Worm (Caenorhabditis elegans) whole organism, L4/young adult: ENCODE measurements around the gene ubc-15.

Experiments used
- W03F9.2 ChIP-seq: fragments of 150-350 bp; optimal IDR thresholded peaks from 2 replicates; lab custom pipeline; 2014; ENCODE audit warnings: missing biosample characterization, missing genetic modification characterization
- dao-5 ChIP-seq: sonication (generic microtip); optimal IDR thresholded peaks from 2 replicates; lab custom pipeline; 2016; ENCODE audit warnings: missing genotype, missing genetic modification characterization, moderate library complexity, missing compliant biosample characterization
- him-1 ChIP-seq: sonication (generic microtip); optimal IDR thresholded peaks from 2 replicates; lab custom pipeline; 2016; ENCODE audit warnings: missing genotype, missing genetic modification reagents, missing genetic modification characterization, missing compliant biosample characterization

ubc-15 gene

DNA sequence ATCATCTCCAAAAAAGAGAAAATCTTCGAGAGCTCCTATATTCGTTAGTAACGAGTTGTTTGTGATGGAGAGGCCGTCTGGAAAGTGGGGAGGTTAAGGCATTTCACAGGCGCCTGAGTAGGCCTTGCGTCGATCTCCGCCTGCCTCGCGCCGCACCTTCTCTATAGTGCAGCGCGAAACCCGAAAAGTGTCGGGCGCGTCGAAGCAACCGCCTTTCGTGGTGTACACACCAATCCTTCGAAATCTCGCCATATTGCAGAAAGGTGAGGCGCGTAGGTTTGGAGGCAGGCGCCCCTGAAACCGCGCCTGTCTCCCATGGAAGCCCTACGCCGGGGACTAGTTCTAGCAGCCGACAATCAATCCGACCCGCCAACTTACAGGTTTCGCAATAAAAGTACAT is 16.4 kb upstream of the ubc-15 start:
- TF ChIP-seq him-1 (tag; lab: Kevin White, UChicago) (no peak), W03F9.2 (tag; lab: Kevin White, UChicago) (no peak), dao-5 (no peak)

DNA sequence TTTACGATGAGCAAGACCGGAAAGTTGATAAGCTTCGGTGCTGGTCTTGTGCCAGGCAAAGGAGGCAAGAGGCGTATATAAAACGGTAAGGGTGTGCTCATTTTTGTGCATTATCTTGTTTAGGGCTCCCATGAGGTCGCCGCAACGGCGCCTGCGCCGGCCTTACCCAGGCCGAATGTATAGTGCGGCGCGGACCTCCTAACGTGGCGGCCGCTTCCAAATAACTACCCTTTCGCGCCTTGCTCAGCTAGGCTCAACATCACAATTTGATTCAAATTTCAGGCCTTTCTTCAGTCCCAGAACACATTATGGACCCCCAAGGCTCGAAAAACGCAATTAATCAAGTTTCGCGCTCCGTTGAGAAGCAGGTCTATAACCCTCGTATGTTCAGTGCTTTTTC is 14.1 kb upstream of the ubc-15 start, which contains the start of the genes ZK355.3 and ZK355.8:
Gene ZK355.3, minus strand, starts transcription at position 101 of the 400 bp plus-strand sequence.
Gene ZK355.8, plus strand, starts transcription at position 272 of the 400 bp plus-strand sequence.
- TF ChIP-seq him-1 (tag; lab: Kevin White, UChicago) (no peak), dao-5 (no peak), W03F9.2 (tag; lab: Kevin White, UChicago) (no peak)

DNA sequence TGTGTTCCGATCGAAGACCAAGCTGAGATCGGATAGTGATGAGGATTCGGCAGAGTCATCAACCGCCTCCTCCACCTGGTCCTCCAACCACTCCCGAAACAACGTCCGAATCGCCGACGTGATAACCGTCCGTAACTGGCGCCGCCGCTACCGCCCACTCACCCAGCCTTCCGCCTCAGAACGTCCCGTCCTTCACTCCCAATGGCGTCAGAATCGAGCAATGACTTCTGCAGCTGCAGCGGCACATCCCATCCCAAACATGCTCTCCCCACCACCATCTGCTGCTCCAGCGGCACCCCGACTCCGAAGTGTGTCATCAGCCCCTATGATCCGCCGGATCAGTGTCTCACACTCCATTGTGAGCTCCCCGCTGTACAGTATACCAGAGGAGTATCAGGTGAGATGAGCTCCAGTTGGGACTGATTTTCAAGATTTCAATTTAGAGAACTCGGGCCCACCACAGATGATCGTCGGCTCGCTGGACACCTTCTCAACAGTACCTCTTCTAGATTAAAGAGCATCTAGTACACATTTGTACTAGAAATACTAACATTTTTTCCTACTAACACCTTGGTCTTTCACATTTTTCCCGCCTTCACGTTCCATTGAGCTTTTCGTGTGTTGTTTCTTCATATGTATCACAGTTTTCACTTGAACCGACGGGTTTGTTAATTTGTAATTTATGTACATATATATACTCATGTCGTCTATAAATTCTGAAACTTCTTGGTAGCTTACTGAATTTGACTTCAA is 12.6 kb upstream of the ubc-15 start:
- TF ChIP-seq dao-5 (no peak), W03F9.2 (tag; lab: Kevin White, UChicago) (no peak), him-1 (tag; lab: Kevin White, UChicago) (no peak)

DNA sequence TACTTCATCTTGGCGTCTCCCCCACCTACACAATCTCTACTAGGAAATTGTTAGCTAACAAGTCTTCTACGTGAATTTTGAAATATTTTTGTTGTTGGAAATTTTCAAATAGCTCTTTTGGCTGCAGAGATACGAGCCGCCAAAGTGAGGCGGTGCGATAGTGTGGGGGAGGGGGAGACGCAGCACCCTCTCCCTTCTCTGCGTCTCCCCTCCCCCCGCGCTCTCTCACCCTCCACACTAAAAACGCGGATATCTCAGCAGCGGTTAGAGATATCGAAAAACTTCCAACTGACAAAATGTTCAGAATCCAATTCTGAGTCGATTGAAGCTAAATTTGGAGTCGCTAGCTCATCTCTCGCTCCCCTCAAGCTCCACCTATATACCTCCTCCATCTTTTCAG is 11.6 kb upstream of the ubc-15 start:
- TF ChIP-seq dao-5 (no peak), W03F9.2 (tag; lab: Kevin White, UChicago) (no peak), him-1 (tag; lab: Kevin White, UChicago) (no peak)

DNA sequence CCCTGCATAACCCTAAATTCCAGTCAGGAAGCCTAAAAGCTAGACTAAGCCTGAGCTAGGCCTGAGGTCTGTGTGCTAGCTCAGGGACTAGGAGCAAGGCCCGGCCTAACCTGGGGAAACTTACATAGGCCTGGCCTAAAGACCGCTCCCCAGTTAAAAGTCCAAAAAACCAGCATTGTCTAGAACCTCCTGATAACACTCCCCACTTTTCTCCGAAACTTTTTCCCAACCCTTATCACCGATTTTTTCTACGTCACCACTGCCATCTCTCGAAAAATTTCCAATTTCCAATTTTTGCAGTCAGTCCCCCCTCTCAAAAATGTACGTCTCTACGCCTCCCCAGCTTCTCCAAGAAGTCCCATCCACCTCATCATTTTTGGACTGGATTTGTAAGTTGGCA is 10.2 kb upstream of the ubc-15 start, which contains the start of gene ZK355.2:
Gene ZK355.2, plus strand, starts transcription at position 301 of the 400 bp plus-strand sequence.
- no peak for TF ChIP-seq dao-5
- no peak for TF ChIP-seq W03F9.2 (tag; lab: Kevin White, UChicago)
- no peak for TF ChIP-seq him-1 (tag; lab: Kevin White, UChicago)

DNA sequence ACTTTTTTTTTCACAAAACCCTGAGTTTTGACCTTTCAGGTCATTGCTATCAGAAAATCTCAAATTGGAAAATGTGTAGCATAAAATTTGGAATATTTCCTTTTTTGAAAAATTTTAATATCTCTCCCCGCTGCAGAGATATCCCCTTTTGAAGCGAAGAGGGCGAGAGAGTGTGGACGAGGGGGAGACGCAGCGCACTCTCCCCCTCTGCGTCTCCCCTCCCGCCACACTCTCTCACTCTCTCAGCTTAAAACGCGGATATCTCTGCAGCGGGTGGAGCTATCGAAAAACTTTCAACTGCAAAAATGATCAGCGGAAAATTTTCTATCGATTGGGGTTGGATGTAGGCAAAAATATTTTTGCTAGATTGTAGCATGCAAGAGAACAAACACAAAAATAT is 9.4 kb upstream of the ubc-15 start:
- TF ChIP-seq W03F9.2 (tag; lab: Kevin White, UChicago) (no peak), him-1 (tag; lab: Kevin White, UChicago) (no peak)

DNA sequence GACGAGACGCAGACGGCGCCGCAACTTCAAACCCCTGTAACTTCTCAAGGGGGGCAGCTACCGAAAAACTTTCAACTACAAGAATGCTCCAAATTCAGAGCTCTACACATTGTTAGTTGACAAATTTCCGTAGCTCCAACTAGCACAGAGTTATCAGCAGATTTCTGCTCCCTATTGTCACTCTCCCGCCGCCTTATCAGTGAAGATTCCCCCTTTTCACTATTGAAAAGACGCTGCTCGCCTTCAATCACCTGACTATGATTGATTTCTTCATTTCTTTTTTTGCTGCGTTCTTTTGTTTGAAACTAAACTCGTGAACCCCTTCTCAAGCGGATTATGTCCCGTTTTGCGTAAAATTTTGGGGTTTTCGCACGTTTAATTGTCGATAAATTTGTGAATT is 9.0 kb upstream of the ubc-15 start:
- no peak for TF ChIP-seq him-1 (tag; lab: Kevin White, UChicago)
- no peak for TF ChIP-seq dao-5
- no peak for TF ChIP-seq W03F9.2 (tag; lab: Kevin White, UChicago)

DNA sequence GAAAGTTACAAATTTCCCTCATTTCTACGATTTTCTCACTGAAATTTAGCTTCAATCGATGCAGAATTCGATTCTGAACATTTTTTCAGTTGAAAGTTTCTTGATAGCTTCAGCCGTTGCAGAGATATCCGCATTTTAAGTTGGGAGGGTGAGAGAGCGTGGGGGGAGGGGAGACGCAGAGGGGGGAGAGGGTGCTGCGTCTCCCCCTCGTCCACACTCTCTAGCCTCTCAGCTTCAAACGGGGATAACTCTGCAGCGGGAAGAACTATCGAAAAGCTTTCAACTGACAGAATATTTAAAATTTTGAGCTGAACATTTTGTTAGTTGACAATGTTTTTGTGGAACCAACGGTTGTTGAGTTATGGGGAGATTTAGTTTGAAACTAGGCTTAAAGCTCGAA is 8.5 kb upstream of the ubc-15 start:
- no peak for TF ChIP-seq W03F9.2 (tag; lab: Kevin White, UChicago)
- TF ChIP-seq dao-5, result no peak
- TF ChIP-seq him-1 (tag; lab: Kevin White, UChicago), result no peak

DNA sequence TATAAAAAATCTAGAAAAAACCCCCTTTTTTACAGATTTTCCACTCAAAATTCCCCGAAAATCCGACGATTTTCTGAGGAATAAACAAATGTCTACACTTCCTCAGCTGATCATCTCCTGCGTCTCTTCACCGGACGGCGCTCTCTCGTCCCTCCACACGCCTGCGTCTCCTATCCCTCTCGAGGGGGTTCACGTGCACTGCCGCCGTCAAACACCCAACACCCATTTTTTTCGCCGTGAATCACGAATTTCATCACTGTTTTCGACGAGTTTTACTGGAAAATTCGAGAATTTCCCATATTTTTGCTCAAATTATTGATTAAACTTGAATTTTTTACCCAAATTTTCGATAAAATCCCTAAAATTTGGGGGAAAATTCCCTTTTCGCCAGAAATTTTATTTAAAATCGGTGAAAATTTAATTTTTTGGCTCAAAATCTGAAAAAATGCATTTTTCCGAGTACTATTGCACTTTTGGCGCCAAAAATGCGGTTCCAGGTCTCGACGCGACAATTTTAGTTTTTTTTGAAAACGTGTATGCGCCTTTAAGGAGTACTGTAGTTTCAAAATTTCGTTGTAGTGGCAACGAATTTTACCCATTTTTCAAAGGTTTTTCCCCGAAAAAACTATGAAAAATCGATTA is 7.5 kb upstream of the ubc-15 start:
- no peak for TF ChIP-seq him-1 (tag; lab: Kevin White, UChicago)
- no peak for TF ChIP-seq dao-5
- peak; percentile 4 for TF ChIP-seq W03F9.2 (tag; lab: Kevin White, UChicago)

DNA sequence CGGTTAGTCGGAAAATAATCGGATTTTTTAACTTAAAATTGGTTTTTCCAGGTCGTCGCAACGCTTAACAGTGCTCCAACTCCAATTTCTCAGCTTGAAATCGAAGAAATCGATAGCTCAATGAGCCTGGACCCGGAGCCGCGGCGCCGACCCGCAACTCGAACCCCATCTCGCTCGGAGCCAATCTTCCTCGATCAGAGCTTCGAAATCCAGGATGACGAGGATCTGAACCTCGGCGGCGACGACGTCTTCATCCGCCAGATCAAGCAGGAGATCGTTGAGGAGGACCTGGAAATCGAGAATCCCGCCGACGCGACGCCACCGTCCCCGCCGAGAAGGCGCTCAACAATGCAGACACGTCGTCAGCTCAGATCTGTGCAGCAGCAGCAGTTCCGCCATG is 6.8 kb upstream of the ubc-15 start:
- no peak for TF ChIP-seq W03F9.2 (tag; lab: Kevin White, UChicago)
- no peak for TF ChIP-seq dao-5
- no peak for TF ChIP-seq him-1 (tag; lab: Kevin White, UChicago)

DNA sequence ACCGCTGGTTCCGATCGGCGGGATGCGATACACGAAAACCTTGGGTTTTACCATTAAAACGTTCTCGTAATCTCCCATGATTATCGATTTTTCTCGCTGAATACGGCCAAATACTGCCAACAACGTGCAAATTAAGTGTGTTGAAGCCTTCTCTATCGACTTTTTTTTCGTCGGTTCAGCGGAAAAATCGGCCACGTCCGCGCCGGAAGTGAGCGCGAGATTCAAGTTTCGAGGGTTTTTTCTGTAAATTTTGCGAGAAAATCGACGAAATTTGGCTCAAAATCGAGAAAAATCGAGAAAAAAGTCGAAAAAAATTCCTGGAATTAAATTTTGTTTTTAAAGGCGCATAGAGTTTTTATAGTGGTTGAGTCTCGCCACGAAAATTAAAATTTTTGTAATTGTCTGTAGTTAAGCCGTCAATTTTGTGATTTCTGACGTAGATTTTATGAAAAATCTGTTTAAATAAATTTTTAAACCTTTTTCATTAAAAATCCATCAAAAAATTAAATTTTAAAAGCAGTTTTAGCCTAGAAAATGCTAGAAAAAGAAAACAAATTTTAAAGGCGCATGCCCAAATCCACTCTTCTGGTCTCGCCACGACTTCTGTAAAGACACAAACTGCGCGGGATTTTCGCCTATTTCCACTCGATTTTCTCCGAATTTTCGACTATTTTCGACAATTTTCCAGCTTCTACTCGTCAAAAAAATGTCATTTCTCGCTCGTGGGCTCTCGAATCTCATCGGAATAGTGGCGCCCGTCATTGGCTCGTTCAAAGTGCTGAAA is 5.9 kb upstream of the ubc-15 start, which contains the start of the genes ncap-1 and Y110A2AR.1:
Gene ncap-1, minus strand, starts transcription at position 241 of the 784 bp plus-strand sequence.
Gene Y110A2AR.1, plus strand, starts transcription at position 637 of the 784 bp plus-strand sequence.
- no peak for TF ChIP-seq him-1 (tag; lab: Kevin White, UChicago)
- TF ChIP-seq W03F9.2 (tag; lab: Kevin White, UChicago), result peak; percentile 36

DNA sequence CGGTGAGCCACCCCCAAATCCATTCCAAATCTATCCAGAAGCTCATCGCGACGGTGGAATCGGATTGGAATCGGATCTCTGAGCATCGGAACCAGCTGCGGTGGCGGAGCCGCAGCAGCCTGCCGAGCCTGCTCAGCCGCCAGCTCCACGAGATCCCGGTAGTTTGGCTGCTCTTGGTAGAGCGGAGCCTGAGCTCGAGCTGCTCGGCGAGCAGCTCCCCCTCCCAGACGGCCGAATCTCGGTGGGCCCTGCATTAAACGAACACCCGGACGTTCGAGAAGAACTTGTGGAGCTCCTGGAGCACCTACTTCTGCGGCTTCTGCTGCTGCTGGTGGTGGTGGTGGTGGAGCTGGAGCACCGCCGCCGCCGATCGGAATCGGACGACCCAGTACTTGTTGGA is 9.7 kb downstream of the ubc-15 start:
- TF ChIP-seq W03F9.2 (tag; lab: Kevin White, UChicago), result no peak
- no peak for TF ChIP-seq him-1 (tag; lab: Kevin White, UChicago)
- TF ChIP-seq dao-5, result no peak

DNA sequence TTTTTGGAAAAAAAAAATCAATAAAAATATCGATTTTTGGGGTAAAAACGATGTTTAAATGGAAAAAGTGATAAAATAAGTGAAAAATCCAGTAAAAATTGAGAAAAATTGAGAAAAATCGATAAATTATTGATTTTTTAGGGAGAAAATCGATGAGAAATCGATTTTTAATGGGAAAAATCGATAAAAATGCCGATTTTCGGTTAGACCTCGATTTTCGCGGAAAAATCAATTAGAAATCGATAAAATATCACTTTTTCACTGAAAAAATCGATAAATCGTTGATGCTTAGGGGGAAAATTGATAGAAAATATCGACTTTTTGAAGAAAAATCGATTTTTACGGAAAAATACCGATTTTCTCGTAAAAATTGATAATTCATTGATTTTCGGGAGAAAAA is 12.2 kb downstream of the ubc-15 start:
- no peak for TF ChIP-seq him-1 (tag; lab: Kevin White, UChicago)
- TF ChIP-seq W03F9.2 (tag; lab: Kevin White, UChicago), result no peak
- TF ChIP-seq dao-5, result no peak
